Worm (Caenorhabditis elegans): ENCODE data around the gene D1054.5.

- TF ChIP-seq W03F9.2 (tag; optimal IDR thresholded peaks at IDR 0.05) (peak; percentile 1), dao-5 (tag; optimal IDR thresholded peaks at IDR 0.05) (no peak), him-1 (tag; optimal IDR thresholded peaks at IDR 0.05) (no peak)
Measured at ce11 chrV:10802060-10802459, 25.7 kb upstream of the D1054.5 start.

Measured in whole organism, L4/young adult.